Fruit fly (Drosophila melanogaster) Kc167 (cell line): ENCODE results near the gene sick.

Experiments
- Myc ChIP-seq: fragments of >200 bp; optimal IDR thresholded peaks from 2 replicates; lab custom pipeline; 2017; ENCODE audit warnings: missing external identifiers
- Sin3A ChIP-seq: fragments of >200 bp; optimal IDR thresholded peaks from 2 replicates; lab custom pipeline; 2018; ENCODE audit warnings: missing external identifiers
- psq ChIP-seq: fragments of >200 bp; optimal IDR thresholded peaks from 2 replicates; lab custom pipeline; 2017; ENCODE audit warnings: missing external identifiers

- no peak for TF ChIP-seq psq (lab: Kevin White, UChicago)
- no peak for TF ChIP-seq Myc (lab: Kevin White, UChicago)
- TF ChIP-seq Sin3A, result no peak
These were observed 5.9 kb downstream of the sick start for dm6 chr2L:19801951-19802612.
